Worm (Caenorhabditis elegans) whole organism, young adult: ENCODE results near the gene F47E1.2.

Experiments
- C06A6.2 ChIP-seq: fragments of 200-800 bp; sonication (Bioruptor generic); conservative IDR thresholded peaks from 2 replicates; pipeline ENCODE4 v1.3.6; 2022; ENCODE audit warnings: missing genetic modification characterization, missing compliant biosample characterization
- C17E4.6 ChIP-seq: fragments of 200-800 bp; sonication (Bioruptor generic); IDR thresholded peaks from 2 replicates; pipeline ENCODE4 v1.3.6; 2022; ENCODE audit warnings: missing genetic modification reagents, missing genetic modification characterization, missing compliant biosample characterization
- T07F8.4 ChIP-seq: sonication (generic microtip); optimal IDR thresholded peaks from 2 replicates; lab custom pipeline; 2016; ENCODE audit warnings: mild to moderate bottlenecking, missing genetic modification characterization, moderate library complexity, missing compliant biosample characterization
- T26A5.8 ChIP-seq: sonication (generic microtip); optimal IDR thresholded peaks from 2 replicates; lab custom pipeline; 2016; ENCODE audit warnings: missing genetic modification characterization, missing compliant biosample characterization
- Y79H2A.3 ChIP-seq: fragments of 200-800 bp; sonication (Bioruptor generic); conservative IDR thresholded peaks from 2 replicates; pipeline ENCODE4 v1.3.6; 2022; ENCODE audit warnings: missing genetic modification reagents, missing genetic modification characterization, missing compliant biosample characterization
- aptf-3 ChIP-seq: fragments of 200-800 bp; sonication (Bioruptor generic); IDR thresholded peaks from 2 replicates; pipeline ENCODE4 v1.3.6; 2022; ENCODE audit warnings: missing genetic modification characterization, missing compliant biosample characterization
- athp-1 ChIP-seq: sonication (generic microtip); optimal IDR thresholded peaks from 2 replicates; lab custom pipeline; 2017; ENCODE audit warnings: mild to moderate bottlenecking, missing genetic modification characterization, missing compliant biosample characterization
- attf-3 ChIP-seq: fragments of 200-800 bp; sonication (Bioruptor generic); conservative IDR thresholded peaks from 2 replicates; pipeline ENCODE4 v1.3.6; 2022; ENCODE audit warnings: missing genetic modification reagents, missing genetic modification characterization, missing compliant biosample characterization
- attf-6 ChIP-seq: fragments of 200-800 bp; sonication (Bioruptor generic); IDR thresholded peaks from 2 replicates; pipeline ENCODE4 v1.3.6; 2022; ENCODE audit warnings: missing genetic modification reagents, missing genetic modification characterization, missing compliant biosample characterization
- cebp-1 ChIP-seq, 2 experiments: fragments of 200-800 bp in 1 of 2; sonication (Bioruptor generic) in 1 of 2; sonication (generic microtip) in 1 of 2; IDR thresholded peaks in 1 of 2; optimal IDR thresholded peaks in 1 of 2; 2 replicates each; pipeline versions ENCODE4 v1.3.6 to Lab custom; 2017 to 2022; ENCODE audit warnings: missing compliant biosample characterization in 2 of 2, missing genetic modification characterization in 2 of 2, mild to moderate bottlenecking in 1 of 2, missing genetic modification reagents in 1 of 2, moderate library complexity in 1 of 2
- ceh-27 ChIP-seq: fragments of 200-800 bp; sonication (Bioruptor generic); optimal IDR thresholded peaks from 2 replicates; lab custom pipeline; 2018; ENCODE audit warnings: mild to moderate bottlenecking, missing genetic modification characterization, moderate library complexity, missing compliant biosample characterization
- ceh-40 ChIP-seq: fragments of 200-800 bp; sonication (Bioruptor generic); IDR thresholded peaks from 2 replicates; pipeline ENCODE4 v1.3.6; 2022; ENCODE audit warnings: missing genetic modification characterization, missing compliant biosample characterization
- ceh-58 ChIP-seq: fragments of 200-800 bp; sonication (Bioruptor generic); IDR thresholded peaks from 2 replicates; pipeline ENCODE4 v1.3.6; 2022; ENCODE audit warnings: missing genetic modification characterization, missing compliant biosample characterization
- die-1 ChIP-seq: sonication (generic microtip); optimal IDR thresholded peaks from 2 replicates; lab custom pipeline; 2016; ENCODE audit warnings: missing genotype, mild to moderate bottlenecking, missing genetic modification characterization, missing compliant biosample characterization
- efl-1 ChIP-seq: fragments of 150-350 bp; optimal IDR thresholded peaks from 2 replicates; lab custom pipeline; 2014; ENCODE audit warnings: missing biosample characterization, missing genetic modification reagents, missing genetic modification characterization
- egl-44 ChIP-seq: fragments of 200-800 bp; sonication (Bioruptor generic); IDR thresholded peaks from 2 replicates; pipeline ENCODE4 v1.3.6; 2022; ENCODE audit warnings: missing genetic modification reagents, missing genetic modification characterization, missing compliant biosample characterization
- him-1 ChIP-seq: sonication (generic microtip); optimal IDR thresholded peaks from 2 replicates; lab custom pipeline; 2016; ENCODE audit warnings: missing genotype, missing genetic modification reagents, missing genetic modification characterization, missing compliant biosample characterization
- hlh-12 ChIP-seq: sonication (generic microtip); optimal IDR thresholded peaks from 2 replicates; lab custom pipeline; 2016; ENCODE audit warnings: missing genetic modification characterization, missing compliant biosample characterization
- hlh-26 ChIP-seq: fragments of 200-800 bp; sonication (Bioruptor generic); conservative IDR thresholded peaks from 2 replicates; pipeline ENCODE4 v1.3.6; 2022; ENCODE audit warnings: missing genetic modification reagents, missing genetic modification characterization, missing compliant biosample characterization
- hrde-1 ChIP-seq: sonication (generic microtip); optimal IDR thresholded peaks from 2 replicates; lab custom pipeline; 2016; ENCODE audit warnings: missing genetic modification characterization, mild to moderate bottlenecking, missing compliant biosample characterization, moderate library complexity, missing genotype, missing genetic modification reagents, borderline replicate concordance
- let-526 ChIP-seq: fragments of 200-800 bp; sonication (Bioruptor generic); IDR thresholded peaks from 2 replicates; pipeline ENCODE4 v1.3.6; 2022; ENCODE audit warnings: missing genetic modification reagents, missing genetic modification characterization, missing compliant biosample characterization
- lin-35 ChIP-seq, 3 experiments: fragments of 150-350 bp in 2 of 3; sonication (generic microtip) in 1 of 3; optimal IDR thresholded peaks; 2 replicates each; lab custom pipeline; 2014 to 2018; ENCODE audit warnings: missing biosample characterization in 3 of 3, missing genetic modification characterization in 3 of 3, missing genetic modification reagents in 3 of 3
- madf-10 ChIP-seq: sonication (generic microtip); optimal IDR thresholded peaks from 2 replicates; lab custom pipeline; 2016; ENCODE audit warnings: mild to moderate bottlenecking, missing genetic modification characterization, missing compliant biosample characterization
- madf-8 ChIP-seq: fragments of 200-800 bp; sonication (Bioruptor generic); conservative IDR thresholded peaks from 2 replicates; pipeline ENCODE4 v1.3.6; 2022; ENCODE audit warnings: missing genetic modification reagents, missing genetic modification characterization, missing compliant biosample characterization
- mel-28 ChIP-seq: sonication (generic microtip); optimal IDR thresholded peaks from 2 replicates; lab custom pipeline; 2016; ENCODE audit warnings: borderline replicate concordance, mild to moderate bottlenecking, missing genetic modification characterization, missing compliant biosample characterization
- mxl-1 ChIP-seq: sonication (generic microtip); optimal IDR thresholded peaks from 2 replicates; lab custom pipeline; 2016; ENCODE audit warnings: missing genetic modification characterization, missing compliant biosample characterization
- nhr-179 ChIP-seq: sonication (generic microtip); optimal IDR thresholded peaks from 2 replicates; lab custom pipeline; 2016; ENCODE audit warnings: mild to moderate bottlenecking, missing genetic modification characterization, missing compliant biosample characterization
- nhr-27 ChIP-seq: fragments of 200-800 bp; sonication (Bioruptor generic); optimal IDR thresholded peaks from 2 replicates; lab custom pipeline; 2018; ENCODE audit warnings: mild to moderate bottlenecking, missing genetic modification characterization, moderate library complexity, missing compliant biosample characterization
- nhr-80 ChIP-seq: sonication (generic microtip); optimal IDR thresholded peaks from 2 replicates; lab custom pipeline; 2016; ENCODE audit warnings: missing genetic modification characterization, missing compliant biosample characterization
- rec-8 ChIP-seq, 2 experiments: sonication (generic microtip); optimal IDR thresholded peaks; 2 replicates each; lab custom pipeline; 2016; ENCODE audit warnings: mild to moderate bottlenecking in 2 of 2, missing genetic modification characterization in 2 of 2, missing genetic modification reagents in 2 of 2, missing genotype in 2 of 2, missing biosample characterization in 1 of 2, missing compliant biosample characterization in 1 of 2, moderate library complexity in 1 of 2
- repo-1 ChIP-seq: sonication (generic microtip); optimal IDR thresholded peaks from 2 replicates; lab custom pipeline; 2017; ENCODE audit warnings: mild to moderate bottlenecking, missing genetic modification characterization, missing compliant biosample characterization
- snpc-1.3 ChIP-seq: sonication (generic microtip); optimal IDR thresholded peaks from 2 replicates; lab custom pipeline; 2017; ENCODE audit warnings: missing genetic modification characterization, mild to moderate bottlenecking, missing compliant biosample characterization, antibody characterized with exemption, moderate library complexity, missing genotype, missing genetic modification reagents; ENCODE audit not compliant: insufficient read depth
- somi-1 ChIP-seq: fragments of 200-800 bp; sonication (Bioruptor generic); optimal IDR thresholded peaks from 2 replicates; lab custom pipeline; 2018; ENCODE audit warnings: mild to moderate bottlenecking, missing genetic modification characterization, missing compliant biosample characterization
- sptf-2 ChIP-seq: fragments of 200-800 bp; sonication (Bioruptor generic); optimal IDR thresholded peaks from 2 replicates; lab custom pipeline; 2018; ENCODE audit warnings: mild to moderate bottlenecking, missing genetic modification characterization, missing compliant biosample characterization
- tlf-1 ChIP-seq: fragments of 200-800 bp; sonication (Bioruptor generic); optimal IDR thresholded peaks from 2 replicates; lab custom pipeline; 2018; ENCODE audit warnings: mild to moderate bottlenecking, missing genetic modification characterization, missing compliant biosample characterization
- unc-130 ChIP-seq: sonication (generic microtip); optimal IDR thresholded peaks from 2 replicates; lab custom pipeline; 2016; ENCODE audit warnings: missing genetic modification reagents, missing genetic modification characterization, missing compliant biosample characterization
- unc-62 ChIP-seq: fragments of 150-350 bp; optimal IDR thresholded peaks from 2 replicates; lab custom pipeline; 2014; ENCODE audit warnings: missing biosample characterization, missing genetic modification reagents, missing genetic modification characterization
- zim-3 ChIP-seq: sonication (generic microtip); optimal IDR thresholded peaks from 2 replicates; lab custom pipeline; 2017; ENCODE audit warnings: mild to moderate bottlenecking, missing genetic modification characterization, moderate library complexity, missing compliant biosample characterization
- ztf-26 ChIP-seq: sonication (generic microtip); optimal IDR thresholded peaks from 2 replicates; lab custom pipeline; 2017; ENCODE audit warnings: missing genetic modification characterization, missing compliant biosample characterization

F47E1.2 gene

DNA sequence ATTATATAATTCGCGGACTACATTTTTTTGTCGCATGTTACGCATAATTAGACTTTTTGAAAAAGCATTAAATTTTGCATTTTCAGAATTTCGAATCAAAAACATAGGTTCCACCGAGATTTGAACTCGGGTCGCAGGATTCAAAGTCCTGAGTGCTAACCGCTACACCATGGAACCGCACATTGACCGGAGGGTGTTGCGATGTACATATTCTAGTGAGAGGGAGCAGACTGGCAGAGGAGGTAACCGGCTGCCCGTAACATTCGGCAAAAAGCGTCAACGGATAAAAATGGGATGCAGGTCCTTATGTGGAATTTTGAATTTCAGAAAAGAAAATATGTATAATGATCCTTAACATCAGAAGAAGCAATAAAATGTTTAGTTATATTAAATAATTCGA, 20.7 kb downstream of the F47E1.2 start (continued):
- TF ChIP-seq Y79H2A.3 (GFP tag; lab: Robert Waterston, UW) (no peak), T26A5.8 (tag; lab: Kevin White, UChicago) (peak; percentile 38), T07F8.4 (tag; lab: Kevin White, UChicago) (peak; percentile 78), rec-8 (tag; optimal IDR thresholded peaks at IDR 0.05; lab: Kevin White, UChicago) (peak; percentile 45 to 61), snpc-1.3 (tag; lab: Kevin White, UChicago) (peak; percentile 30), unc-130 (GFP tag; lab: Kevin White, UChicago) (no peak), athp-1 (tag; lab: Kevin White, UChicago) (no peak), mel-28 (tag; lab: Kevin White, UChicago) (no peak), nhr-27 (tag; lab: Kevin White, UChicago) (no peak)

DNA sequence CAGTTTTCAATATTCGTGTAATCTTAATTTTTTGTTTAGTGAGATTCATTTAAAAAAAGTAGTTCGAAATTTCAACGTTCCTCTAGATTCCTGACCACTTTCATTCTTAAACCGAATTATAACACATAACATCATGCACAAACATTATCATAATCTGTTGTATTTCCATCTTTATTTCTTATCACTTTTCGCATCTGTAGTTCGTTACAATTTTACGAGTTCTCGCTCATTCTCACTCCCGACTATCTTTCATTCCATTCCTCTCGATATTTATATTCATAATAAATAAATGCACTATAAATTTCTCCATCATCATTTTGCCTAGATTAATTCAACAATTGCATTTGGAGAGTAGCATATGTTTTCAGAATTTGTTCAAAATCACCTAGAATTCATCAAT, 23.8 kb downstream of the F47E1.2 start:
- no peak for TF ChIP-seq efl-1 (GFP tag; lab: Kevin White, UChicago)
- no peak for TF ChIP-seq zim-3 (tag; lab: Kevin White, UChicago)
- TF ChIP-seq nhr-80 (tag; lab: Kevin White, UChicago) = no peak
- TF ChIP-seq nhr-179 (tag; lab: Kevin White, UChicago) = no peak
- TF ChIP-seq lin-35 (GFP tag; optimal IDR thresholded peaks at IDR 0.05; lab: Kevin White, UChicago) = no peak
- no peak for TF ChIP-seq C17E4.6 (GFP tag; lab: Robert Waterston, UW)
- TF ChIP-seq ztf-26 = no peak

- no peak for TF ChIP-seq hlh-12
- no peak for TF ChIP-seq attf-6
- no peak for TF ChIP-seq hlh-26 (GFP tag; lab: Robert Waterston, UW)
- no peak for TF ChIP-seq nhr-179 (tag; lab: Kevin White, UChicago)
- no peak for TF ChIP-seq efl-1 (GFP tag; lab: Kevin White, UChicago)
- no peak for TF ChIP-seq C06A6.2
- TF ChIP-seq let-526 = no peak
- TF ChIP-seq egl-44 (GFP tag; lab: Robert Waterston, UW) = no peak
- TF ChIP-seq him-1 (tag; lab: Kevin White, UChicago) = no peak
- TF ChIP-seq die-1 (tag; lab: Kevin White, UChicago) = no peak
- TF ChIP-seq tlf-1 (GFP tag; lab: Kevin White, UChicago) = no peak
Measured at ce11 chrX:9082646-9083045, 25.2 kb downstream of the F47E1.2 start, which contains the start of gene ajm-1. TSS of gene ajm-1 (plus strand) at chrX:9082946.

- TF ChIP-seq sptf-2 (GFP tag; lab: Kevin White, UChicago) (no peak), unc-62 (GFP tag; lab: Kevin White, UChicago) (peak; percentile 53)
- TF ChIP-seq, all 124 proteins: peak for 1
Measured at ce11 chrX:9085864-9086263, 28.4 kb downstream of the F47E1.2 start.

- TF ChIP-seq C06A6.2 = no peak
- TF ChIP-seq cebp-1 (GFP tag; IDR thresholded peaks at IDR 0.05; lab: Robert Waterston, UW) = no peak
- TF ChIP-seq cebp-1 (tag; optimal IDR thresholded peaks at IDR 0.05; lab: Kevin White, UChicago) = no peak
- no peak for TF ChIP-seq hrde-1 (tag; lab: Kevin White, UChicago)
- TF ChIP-seq repo-1 (tag; lab: Kevin White, UChicago) = no peak
- TF ChIP-seq madf-10 (tag; lab: Kevin White, UChicago) = no peak
- TF ChIP-seq attf-3 = no peak
- no peak for TF ChIP-seq mxl-1
- TF ChIP-seq madf-8 (GFP tag; lab: Robert Waterston, UW) = no peak
- TF ChIP-seq mel-28 (tag; lab: Kevin White, UChicago) = no peak
- TF ChIP-seq ceh-58 (GFP tag; lab: Robert Waterston, UW) = no peak
- TF ChIP-seq ceh-40 (GFP tag; lab: Robert Waterston, UW) = no peak
- no peak for TF ChIP-seq aptf-3 (GFP tag; lab: Robert Waterston, UW)
- no peak for TF ChIP-seq ceh-27 (GFP tag; lab: Kevin White, UChicago)
- no peak for TF ChIP-seq somi-1
Measured at ce11 chrX:9088620-9089019, 31.2 kb downstream of the F47E1.2 start.
